Fruit fly (Drosophila melanogaster) whole organism: Measurements from ENCODE around the gene CG43185.

Experiments
- CG8478 ChIP-seq: fragments of >200 bp; optimal IDR thresholded peaks from 2 replicates; lab custom pipeline; 2018; ENCODE audit warnings: inconsistent platforms
- Dll ChIP-seq: fragments of >200 bp; optimal IDR thresholded peaks from 2 replicates; lab custom pipeline; 2017
- EcR ChIP-seq, 2 experiments: fragments of >200 bp; optimal IDR thresholded peaks; 2 replicates each; lab custom pipeline; 2017; ENCODE audit warnings: missing biosample characterization in 2 of 2, missing genetic modification characterization in 2 of 2, missing genetic modification reagents in 2 of 2
- pan ChIP-seq: fragments of >200 bp; optimal IDR thresholded peaks from 2 replicates; lab custom pipeline; 2017
- psq ChIP-seq: fragments of >200 bp; optimal IDR thresholded peaks from 2 replicates; lab custom pipeline; 2017
- usp ChIP-seq: fragments of >200 bp; optimal IDR thresholded peaks from 2 replicates; lab custom pipeline; 2017; ENCODE audit warnings: missing biosample characterization, missing genetic modification characterization, mixed read lengths

Gene CG43185

dm6 chr2L:5925637-5926036, 40.9 kb downstream of the CG43185 start, which contains the start of gene dsf:
dsf (plus strand) TSS chr2L:5925937.
- TF ChIP-seq CG8478 (lab: Kevin White, UChicago) = no peak
- no peak for TF ChIP-seq EcR (GFP tag; optimal IDR thresholded peaks at IDR 0.05; lab: Kevin White, UChicago)
- TF ChIP-seq psq (lab: Kevin White, UChicago) = no peak
- no peak for TF ChIP-seq pan
- TF ChIP-seq usp (GFP tag; lab: Kevin White, UChicago) = no peak
- no peak for TF ChIP-seq Dll (lab: Kevin White, UChicago)

DNA sequence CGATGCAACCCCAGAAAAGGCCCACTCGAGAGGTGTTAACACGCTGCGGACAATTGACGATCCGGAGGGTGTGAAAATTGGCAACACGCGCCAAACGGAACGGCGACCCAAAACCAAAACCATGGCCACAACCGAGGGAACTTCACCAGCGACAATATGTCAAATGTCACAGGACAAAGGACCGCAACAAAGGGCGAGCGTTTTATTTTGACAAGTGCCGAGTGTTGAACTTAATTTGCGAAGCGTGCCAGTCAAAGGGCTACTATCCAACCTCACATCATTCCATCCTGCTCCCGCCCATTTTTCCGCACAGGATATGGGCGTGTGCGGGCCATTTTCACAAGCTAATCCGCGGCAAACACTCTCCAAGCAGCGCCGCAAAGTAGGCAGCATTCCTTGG, 42.7 kb downstream of the CG43185 start:
- no peak for TF ChIP-seq usp (GFP tag; lab: Kevin White, UChicago)
- TF ChIP-seq pan = no peak
- no peak for TF ChIP-seq CG8478 (lab: Kevin White, UChicago)
- no peak for TF ChIP-seq EcR (GFP tag; optimal IDR thresholded peaks at IDR 0.05; lab: Kevin White, UChicago)
- no peak for TF ChIP-seq psq (lab: Kevin White, UChicago)
- TF ChIP-seq Dll (lab: Kevin White, UChicago) = no peak
